Fruit fly (Drosophila melanogaster) whole organism, embryonic: ENCODE data around the gene Prtl99C.

Experiments
- BEAF-32 ChIP-seq: fragments of 200-800 bp; sonication (Bioruptor generic); optimal IDR thresholded peaks from 3 replicates; lab custom pipeline; 2017; ENCODE audit warnings: missing biosample characterization, missing genetic modification characterization, mild to moderate bottlenecking, moderate library complexity, missing genetic modification reagents
- Bgb ChIP-seq: fragments of 200-800 bp; sonication (Bioruptor generic); IDR thresholded peaks from 2 replicates; pipeline ENCODE4 v1.3.6; 2022; ENCODE audit warnings: missing biosample characterization, missing genetic modification characterization; ENCODE audit not compliant: partially characterized antibody
- Blimp-1 ChIP-seq: fragments of 200-800 bp; sonication (Bioruptor generic); optimal IDR thresholded peaks from 3 replicates; lab custom pipeline; 2018; ENCODE audit warnings: missing biosample characterization, missing genetic modification characterization, mild to moderate bottlenecking, moderate library complexity, missing genetic modification reagents
- BtbVII ChIP-seq: fragments of 200-800 bp; sonication (Bioruptor generic); optimal IDR thresholded peaks from 3 replicates; lab custom pipeline; 2017; ENCODE audit warnings: missing biosample characterization, mild to moderate bottlenecking, missing genetic modification characterization
- CG10147 ChIP-seq: fragments of 200-800 bp; sonication (Bioruptor generic); optimal IDR thresholded peaks from 2 replicates; lab custom pipeline; 2019; ENCODE audit warnings: missing biosample characterization, mild to moderate bottlenecking, missing genetic modification characterization, moderate library complexity
- CG10979 ChIP-seq: fragments of 200-800 bp; sonication (Bioruptor generic); optimal IDR thresholded peaks from 2 replicates; lab custom pipeline; 2018; ENCODE audit warnings: missing biosample characterization, mild to moderate bottlenecking, missing genetic modification characterization, moderate library complexity
- CG11723 ChIP-seq: fragments of 200-800 bp; sonication (Bioruptor generic); optimal IDR thresholded peaks from 2 replicates; lab custom pipeline; 2017; ENCODE audit warnings: missing biosample characterization, mild to moderate bottlenecking, missing genetic modification characterization
- CG16815 ChIP-seq: fragments of 200-800 bp; sonication (Bioruptor generic); optimal IDR thresholded peaks from 3 replicates; lab custom pipeline; 2017; ENCODE audit warnings: missing biosample characterization, mild to moderate bottlenecking, missing genetic modification characterization
- CG17359 ChIP-seq: fragments of 200-800 bp; sonication (Bioruptor generic); optimal IDR thresholded peaks from 3 replicates; lab custom pipeline; 2018; ENCODE audit warnings: missing biosample characterization, mild to moderate bottlenecking, missing genetic modification characterization, moderate library complexity
- CG17829 ChIP-seq: fragments of 200-800 bp; optimal IDR thresholded peaks from 2 replicates; lab custom pipeline; 2019; ENCODE audit warnings: missing biosample characterization, mild to moderate bottlenecking, missing genetic modification characterization, moderate library complexity
- CG2678 ChIP-seq: fragments of 200-800 bp; sonication (Bioruptor generic); optimal IDR thresholded peaks from 3 replicates; lab custom pipeline; 2019; ENCODE audit warnings: missing biosample characterization, mild to moderate bottlenecking, missing genetic modification characterization, moderate library complexity
- CG32532 ChIP-seq: fragments of 200-800 bp; sonication (Bioruptor generic); IDR thresholded peaks from 2 replicates; pipeline ENCODE4 v1.3.6; 2022; ENCODE audit warnings: missing biosample characterization, missing genetic modification characterization
- CG34224 ChIP-seq: fragments of 200-800 bp; sonication (Bioruptor generic); IDR thresholded peaks from 3 replicates; pipeline ENCODE4 v1.3.6; 2022; ENCODE audit warnings: missing biosample characterization, missing genetic modification characterization; ENCODE audit not compliant: partially characterized antibody
- CG3726 ChIP-seq: fragments of 200-800 bp; sonication (Bioruptor generic); IDR thresholded peaks from 3 replicates; pipeline ENCODE4, ENCODE4 v1.3.6; 2022; ENCODE audit warnings: missing biosample characterization, missing genetic modification characterization
- CG3838 ChIP-seq: fragments of 200-800 bp; sonication (Bioruptor generic); optimal IDR thresholded peaks from 3 replicates; lab custom pipeline; 2016; ENCODE audit warnings: missing biosample characterization, missing genetic modification characterization
- CG3847 ChIP-seq: fragments of 200-800 bp; sonication (Bioruptor generic); IDR thresholded peaks from 2 replicates; pipeline ENCODE4 v1.3.6; 2022; ENCODE audit warnings: missing biosample characterization, missing genetic modification characterization
- CG3995 ChIP-seq: fragments of 200-800 bp; sonication (Bioruptor generic); optimal IDR thresholded peaks from 3 replicates; lab custom pipeline; 2016; ENCODE audit warnings: missing biosample characterization, missing genetic modification characterization
- CG42726 ChIP-seq: fragments of 200-800 bp; sonication (Bioruptor generic); IDR thresholded peaks from 2 replicates; pipeline ENCODE4 v1.3.6; 2022; ENCODE audit warnings: missing biosample characterization, missing genetic modification characterization; ENCODE audit not compliant: partially characterized antibody
- CG5953 ChIP-seq: fragments of 200-800 bp; sonication (Bioruptor generic); IDR thresholded peaks from 2 replicates; pipeline ENCODE4 v1.3.6; 2022; ENCODE audit warnings: missing biosample characterization, missing genetic modification characterization
- CG7839 ChIP-seq: fragments of 200-800 bp; sonication (Bioruptor generic); optimal IDR thresholded peaks from 3 replicates; lab custom pipeline; 2018; ENCODE audit warnings: missing biosample characterization, mild to moderate bottlenecking, missing genetic modification characterization, moderate library complexity
- CG9797 ChIP-seq: fragments of 200-800 bp; sonication (Bioruptor generic); optimal IDR thresholded peaks from 3 replicates; lab custom pipeline; 2018; ENCODE audit warnings: missing biosample characterization, mild to moderate bottlenecking, missing genetic modification characterization
- Dll ChIP-seq: fragments of 200-800 bp; sonication (Bioruptor generic); IDR thresholded peaks from 4 replicates; pipeline ENCODE4 v1.3.6; 2022; ENCODE audit warnings: missing biosample characterization, missing genetic modification characterization; ENCODE audit not compliant: partially characterized antibody
- Doc3 ChIP-seq: fragments of 200-800 bp; sonication (Bioruptor generic); IDR thresholded peaks from 3 replicates; pipeline ENCODE4 v1.3.6; 2022; ENCODE audit warnings: missing biosample characterization, missing genetic modification characterization; ENCODE audit not compliant: partially characterized antibody
- E2f2 ChIP-seq: fragments of 200-800 bp; sonication (Bioruptor generic); IDR thresholded peaks from 2 replicates; pipeline ENCODE4 v1.3.6; 2022; ENCODE audit warnings: missing biosample characterization, missing genetic modification characterization
- GATAe ChIP-seq: fragments of 200-800 bp; sonication (Bioruptor generic); conservative IDR thresholded peaks from 2 replicates; pipeline ENCODE4 v1.3.6; 2022; ENCODE audit warnings: missing biosample characterization, missing genetic modification characterization
- H15 ChIP-seq: fragments of 200-800 bp; sonication (Bioruptor generic); IDR thresholded peaks from 3 replicates; pipeline ENCODE4 v1.3.6; 2022; ENCODE audit warnings: missing biosample characterization, missing genetic modification characterization
- HLH4C ChIP-seq: fragments of 200-800 bp; sonication (Bioruptor generic); IDR thresholded peaks from 3 replicates; pipeline ENCODE4 v1.3.6; 2022; ENCODE audit warnings: missing biosample characterization, missing genetic modification characterization; ENCODE audit not compliant: partially characterized antibody
- HLH54F ChIP-seq: fragments of 200-800 bp; sonication (Bioruptor generic); optimal IDR thresholded peaks from 3 replicates; lab custom pipeline; 2016; ENCODE audit warnings: missing biosample characterization, missing genetic modification characterization
- Mad ChIP-seq: fragments of 200-800 bp; sonication (Bioruptor generic); optimal IDR thresholded peaks from 2 replicates; lab custom pipeline; 2016; ENCODE audit warnings: missing biosample characterization, missing genetic modification characterization
- Pdp1 ChIP-seq, 2 experiments: fragments of 200-800 bp; sonication (Bioruptor generic); optimal IDR thresholded peaks; 3 replicates each; lab custom pipeline; 2016; ENCODE audit warnings: missing biosample characterization in 2 of 2, missing genetic modification characterization in 2 of 2, mild to moderate bottlenecking in 1 of 2, moderate library complexity in 1 of 2
- Ssrp ChIP-seq: fragments of 200-800 bp; sonication (Bioruptor generic); optimal IDR thresholded peaks from 2 replicates; lab custom pipeline; 2018; ENCODE audit warnings: missing biosample characterization, mild to moderate bottlenecking, missing genetic modification characterization, moderate library complexity
- Xbp1 ChIP-seq: fragments of 200-800 bp; sonication (Bioruptor generic); optimal IDR thresholded peaks from 3 replicates; lab custom pipeline; 2016; ENCODE audit warnings: missing biosample characterization, mild to moderate bottlenecking, missing genetic modification characterization
- YL-1 ChIP-seq: fragments of 200-800 bp; sonication (Bioruptor generic); optimal IDR thresholded peaks from 3 replicates; lab custom pipeline; 2017; ENCODE audit warnings: missing biosample characterization, mild to moderate bottlenecking, missing genetic modification characterization
- chm ChIP-seq: fragments of 200-800 bp; sonication (Bioruptor generic); IDR thresholded peaks from 2 replicates; pipeline ENCODE4 v1.3.6; 2022; ENCODE audit warnings: missing biosample characterization, missing genetic modification characterization
- corto ChIP-seq: fragments of 200-800 bp; sonication (Bioruptor generic); optimal IDR thresholded peaks from 2 replicates; lab custom pipeline; 2016; ENCODE audit warnings: missing biosample characterization, mild to moderate bottlenecking, missing genetic modification characterization, moderate library complexity
- crp ChIP-seq, 2 experiments: fragments of 200-800 bp; sonication (Bioruptor generic); optimal IDR thresholded peaks; 2 replicates in 1 of 2; 3 replicates in 1 of 2; lab custom pipeline; 2017; ENCODE audit warnings: missing biosample characterization in 2 of 2, missing genetic modification characterization in 2 of 2, mild to moderate bottlenecking in 1 of 2, moderate library complexity in 1 of 2
- dimm ChIP-seq: fragments of 200-800 bp; sonication (Bioruptor generic); IDR thresholded peaks from 2 replicates; pipeline ENCODE4 v1.3.6; 2022; ENCODE audit warnings: missing biosample characterization, missing genetic modification characterization
- emc ChIP-seq: fragments of 200-800 bp; sonication (Bioruptor generic); optimal IDR thresholded peaks from 2 replicates; lab custom pipeline; 2016; ENCODE audit warnings: missing biosample characterization, missing genetic modification characterization
- hb ChIP-seq: fragments of 200-800 bp; sonication (Bioruptor generic); IDR thresholded peaks from 3 replicates; pipeline ENCODE4 v1.3.6; 2022; ENCODE audit warnings: missing biosample characterization, missing genetic modification characterization; ENCODE audit not compliant: partially characterized antibody
- mld ChIP-seq: fragments of 200-800 bp; sonication (Bioruptor generic); IDR thresholded peaks from 3 replicates; pipeline ENCODE4 v1.3.6; 2022; ENCODE audit warnings: missing biosample characterization, missing genetic modification characterization; ENCODE audit not compliant: partially characterized antibody
- nmo ChIP-seq: fragments of 200-800 bp; sonication (Bioruptor generic); optimal IDR thresholded peaks from 2 replicates; lab custom pipeline; 2018; ENCODE audit warnings: missing biosample characterization, mild to moderate bottlenecking, missing genetic modification characterization, moderate library complexity
- so ChIP-seq: fragments of 200-800 bp; sonication (Bioruptor generic); IDR thresholded peaks from 3 replicates; pipeline ENCODE4 v1.3.6; 2022; ENCODE audit warnings: missing biosample characterization, missing genetic modification characterization
- tin ChIP-seq: fragments of 200-800 bp; sonication (Bioruptor generic); optimal IDR thresholded peaks from 3 replicates; lab custom pipeline; 2016; ENCODE audit warnings: missing biosample characterization, missing genetic modification characterization
- tx ChIP-seq: fragments of 200-800 bp; sonication (Bioruptor generic); optimal IDR thresholded peaks from 2 replicates; lab custom pipeline; 2016; ENCODE audit warnings: missing biosample characterization, missing genetic modification characterization
- zen ChIP-seq: fragments of 200-800 bp; sonication (Bioruptor generic); optimal IDR thresholded peaks from 3 replicates; lab custom pipeline; 2018; ENCODE audit warnings: missing biosample characterization, mild to moderate bottlenecking, missing genetic modification characterization, moderate library complexity

Gene Prtl99C

DNA sequence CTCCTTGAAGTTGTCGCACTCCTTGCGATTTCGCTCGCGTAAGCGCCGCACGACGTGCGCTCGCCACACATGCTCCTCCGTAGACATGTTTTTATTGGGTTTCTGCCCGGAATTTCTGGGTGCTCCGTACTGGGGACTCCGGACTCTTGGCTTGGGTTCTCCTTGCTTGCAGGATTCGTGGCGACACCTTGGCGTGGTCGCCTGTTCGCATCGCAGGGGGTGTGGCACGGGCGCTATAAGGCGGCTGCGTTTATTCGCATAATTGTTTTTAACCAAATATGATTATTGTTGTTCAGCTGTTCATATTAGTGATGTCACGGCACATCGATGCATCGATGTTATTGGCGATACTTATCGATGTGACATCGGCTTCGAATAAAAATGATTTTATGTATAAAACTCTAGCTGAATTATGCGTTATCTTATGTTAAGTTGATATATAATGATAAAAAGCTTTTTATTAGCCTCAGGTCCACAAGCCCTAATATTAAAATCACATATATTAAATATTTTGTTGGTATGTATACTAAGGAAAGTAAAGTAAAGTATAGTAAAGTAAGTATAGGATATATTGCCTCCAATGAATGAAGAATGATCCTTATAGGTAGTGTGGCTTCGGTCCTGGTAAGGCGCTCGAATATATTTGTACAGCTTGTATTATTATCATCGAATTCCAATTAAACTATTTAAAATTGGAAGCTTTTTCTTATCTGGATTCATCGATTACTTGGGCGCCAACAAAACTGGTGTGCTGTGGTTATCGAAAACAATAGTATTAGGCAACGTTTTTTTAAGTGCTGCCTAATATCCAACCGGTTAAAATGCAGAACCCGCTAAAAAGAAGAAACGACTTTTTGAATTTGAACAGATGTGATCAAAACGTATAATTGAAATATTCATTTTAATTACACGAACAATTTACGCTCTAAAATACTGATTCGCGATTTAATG is 716 bp upstream of the Prtl99C start, which contains the start of gene Atg16 (continued):
- peak; percentile 87 for TF ChIP-seq CG34224 (GFP tag; lab: Robert Waterston, UW)
- no peak for TF ChIP-seq chm (GFP tag; lab: Robert Waterston, UW)
- TF ChIP-seq zen (tag; lab: Kevin White, UChicago), result peak; percentile 81
- TF ChIP-seq Mad (GFP tag; lab: Kevin White, UChicago), result no peak
- TF ChIP-seq CG5953 (GFP tag; lab: Robert Waterston, UW), result 0 out of 2 replicates have a peak, but pooled peaks have one; percentile 16
- TF ChIP-seq HLH4C (GFP tag; lab: Robert Waterston, UW), result peak; percentile 92
- TF ChIP-seq BEAF-32 (GFP tag; lab: Kevin White, UChicago), result peak; percentile 89
- TF ChIP-seq CG3838 (GFP tag; lab: Kevin White, UChicago), result no peak
- peak; percentile 36 for TF ChIP-seq CG3995
- no peak for TF ChIP-seq CG32532 (GFP tag; lab: Robert Waterston, UW)
- peak; percentile 92 for TF ChIP-seq Doc3 (GFP tag; lab: Robert Waterston, UW)
- TF ChIP-seq Blimp-1 (GFP tag; lab: Kevin White, UChicago), result no peak
- no peak for TF ChIP-seq Xbp1 (GFP tag; lab: Kevin White, UChicago)
- TF ChIP-seq Bgb (GFP tag; lab: Robert Waterston, UW), result peak; percentile 92
- peak; percentile 86 for TF ChIP-seq CG42726 (GFP tag; lab: Robert Waterston, UW)
- 0 out of 2 replicates have a peak, but pooled peaks have one; percentile 27 for TF ChIP-seq CG3847 (GFP tag; lab: Robert Waterston, UW)
- peak; percentile 91 for TF ChIP-seq E2f2 (GFP tag; lab: Robert Waterston, UW)
- peak; percentile 19 for TF ChIP-seq corto (GFP tag; lab: Kevin White, UChicago)
- TF ChIP-seq Ssrp (tag; lab: Kevin White, UChicago), result no peak
- TF ChIP-seq H15 (GFP tag; lab: Robert Waterston, UW), result no peak
- peak; percentile 90 for TF ChIP-seq Dll (GFP tag; lab: Robert Waterston, UW)
- TF ChIP-seq YL-1 (GFP tag; lab: Kevin White, UChicago), result peak; percentile 27
- TF ChIP-seq CG7839, result no peak
- peak; percentile 93 for TF ChIP-seq mld
- TF ChIP-seq CG3726 (GFP tag; lab: Robert Waterston, UW), result no peak
- peak; percentile 94 for TF ChIP-seq hb (GFP tag; lab: Robert Waterston, UW)
- peak; percentile 6 for TF ChIP-seq CG17829 (tag; lab: Kevin White, UChicago)
- TF ChIP-seq CG10147 (GFP tag; lab: Kevin White, UChicago), result no peak
- TF ChIP-seq GATAe (GFP tag; lab: Robert Waterston, UW), result no peak
- peak; percentile 7 for TF ChIP-seq nmo (GFP tag; lab: Kevin White, UChicago)

DNA sequence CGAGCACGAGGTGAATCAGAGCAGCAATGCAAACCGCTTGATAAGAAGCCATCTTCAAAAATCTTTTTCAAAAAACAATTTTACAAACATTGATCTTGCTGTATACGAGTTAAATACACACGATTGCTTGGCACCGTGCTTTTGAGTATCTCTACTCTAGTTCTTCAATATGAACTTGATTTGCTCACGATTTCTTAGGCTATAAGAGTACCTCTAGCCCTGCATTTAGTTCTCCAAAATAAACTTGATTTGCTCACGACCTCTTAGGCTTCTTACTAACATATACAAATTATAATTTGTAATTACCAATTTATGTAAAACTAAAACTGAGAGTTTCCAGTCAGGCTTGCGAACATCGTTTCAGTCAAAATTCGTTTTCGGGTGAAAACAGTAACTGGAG is 438 bp downstream of the Prtl99C start, which contains the start of gene CG42592:
Gene CG42592, minus strand, starts transcription at position 101 of the 400 bp plus-strand sequence.
- TF ChIP-seq CG2678 (tag; lab: Kevin White, UChicago), result no peak
- no peak for TF ChIP-seq CG16815 (GFP tag; lab: Kevin White, UChicago)
- TF ChIP-seq CG10979, result no peak
- no peak for TF ChIP-seq so (GFP tag; lab: Robert Waterston, UW)
- no peak for TF ChIP-seq CG9797
- no peak for TF ChIP-seq dimm (GFP tag; lab: Robert Waterston, UW)
- TF ChIP-seq emc (GFP tag; lab: Kevin White, UChicago), result no peak
- TF ChIP-seq BtbVII, result no peak
- no peak for TF ChIP-seq Pdp1 (GFP tag; optimal IDR thresholded peaks at IDR 0.05; lab: Kevin White, UChicago)
- TF ChIP-seq CG42726 (GFP tag; lab: Robert Waterston, UW), result no peak
- TF ChIP-seq tx, result no peak
- no peak for TF ChIP-seq HLH54F (GFP tag; lab: Kevin White, UChicago)
- no peak for TF ChIP-seq tin (GFP tag; lab: Kevin White, UChicago)
- no peak for TF ChIP-seq Bgb (GFP tag; lab: Robert Waterston, UW)
- TF ChIP-seq CG11723 (GFP tag; lab: Kevin White, UChicago), result no peak
- TF ChIP-seq crp (GFP tag; optimal IDR thresholded peaks at IDR 0.05; lab: Kevin White, UChicago), result no peak
- TF ChIP-seq CG17359 (tag; lab: Kevin White, UChicago), result no peak
- TF ChIP-seq Ssrp (tag; lab: Kevin White, UChicago), result no peak
